Fruit fly (Drosophila melanogaster) whole organism, pupa: ENCODE results near the gene CG10031.

Experiments
- CG10348 ChIP-seq: fragments of 200-800 bp; sonication (Bioruptor generic); IDR thresholded peaks from 2 replicates; pipeline ENCODE4 v1.3.6; 2022; ENCODE audit warnings: missing biosample characterization, missing genetic modification characterization
- CG14655 ChIP-seq: fragments of 200-800 bp; sonication (Bioruptor generic); optimal IDR thresholded peaks from 3 replicates; lab custom pipeline; 2017; ENCODE audit warnings: mild to moderate bottlenecking, missing biosample characterization, missing genetic modification reagents, missing genetic modification characterization
- CG15710 ChIP-seq: fragments of 200-800 bp; sonication (Bioruptor generic); optimal IDR thresholded peaks from 2 replicates; lab custom pipeline; 2018; ENCODE audit warnings: missing biosample characterization, mild to moderate bottlenecking, missing genetic modification characterization, moderate library complexity
- CG4496 ChIP-seq: fragments of 200-800 bp; sonication (Bioruptor generic); IDR thresholded peaks from 3 replicates; pipeline ENCODE4 v1.3.6; 2022; ENCODE audit warnings: missing biosample characterization, missing genetic modification characterization
- CG8159 ChIP-seq: fragments of 200-800 bp; sonication (Bioruptor generic); optimal IDR thresholded peaks from 3 replicates; lab custom pipeline; 2018; ENCODE audit warnings: missing biosample characterization, mild to moderate bottlenecking, missing genetic modification characterization, moderate library complexity
- CG8301 ChIP-seq: fragments of 200-800 bp; sonication (Bioruptor generic); optimal IDR thresholded peaks from 2 replicates; lab custom pipeline; 2018; ENCODE audit warnings: missing biosample characterization, mild to moderate bottlenecking, missing genetic modification characterization
- EcR ChIP-seq: fragments of 200-800 bp; sonication (Bioruptor generic); optimal IDR thresholded peaks from 3 replicates; lab custom pipeline; 2019; ENCODE audit warnings: missing biosample characterization, missing genetic modification characterization, mild to moderate bottlenecking, moderate library complexity, missing genetic modification reagents
- Ets98B ChIP-seq: fragments of 200-800 bp; sonication (Bioruptor generic); IDR thresholded peaks from 2 replicates; pipeline ENCODE4 v1.3.6; 2022; ENCODE audit warnings: missing biosample characterization, missing genetic modification characterization
- Pif1A ChIP-seq: fragments of 200-800 bp; sonication (Bioruptor generic); optimal IDR thresholded peaks from 3 replicates; lab custom pipeline; 2016; ENCODE audit warnings: missing biosample characterization, missing genetic modification characterization

- TF ChIP-seq EcR (GFP tag; lab: Kevin White, UChicago) = no peak
- no peak for TF ChIP-seq CG15710 (tag; lab: Kevin White, UChicago)
- TF ChIP-seq CG14655 (GFP tag; lab: Kevin White, UChicago) = no peak
- peak; percentile 52 for TF ChIP-seq Pif1A (GFP tag; lab: Kevin White, UChicago)
- TF ChIP-seq CG4496 (GFP tag; lab: Robert Waterston, UW) = 0 out of 3 replicates have a peak, but pooled peaks have one; percentile 27
- peak; percentile 49 for TF ChIP-seq CG8159 (tag; lab: Kevin White, UChicago)
- no peak for TF ChIP-seq Ets98B (GFP tag; lab: Robert Waterston, UW)
- no peak for TF ChIP-seq CG10348 (GFP tag; lab: Robert Waterston, UW)
- no peak for TF ChIP-seq CG8301
Observed at dm6 chr2L:3719414-3719959, 20.6 kb upstream of the CG10031 start.
